Fruit fly (Drosophila melanogaster): ENCODE data around the gene mtrm.

DNA sequence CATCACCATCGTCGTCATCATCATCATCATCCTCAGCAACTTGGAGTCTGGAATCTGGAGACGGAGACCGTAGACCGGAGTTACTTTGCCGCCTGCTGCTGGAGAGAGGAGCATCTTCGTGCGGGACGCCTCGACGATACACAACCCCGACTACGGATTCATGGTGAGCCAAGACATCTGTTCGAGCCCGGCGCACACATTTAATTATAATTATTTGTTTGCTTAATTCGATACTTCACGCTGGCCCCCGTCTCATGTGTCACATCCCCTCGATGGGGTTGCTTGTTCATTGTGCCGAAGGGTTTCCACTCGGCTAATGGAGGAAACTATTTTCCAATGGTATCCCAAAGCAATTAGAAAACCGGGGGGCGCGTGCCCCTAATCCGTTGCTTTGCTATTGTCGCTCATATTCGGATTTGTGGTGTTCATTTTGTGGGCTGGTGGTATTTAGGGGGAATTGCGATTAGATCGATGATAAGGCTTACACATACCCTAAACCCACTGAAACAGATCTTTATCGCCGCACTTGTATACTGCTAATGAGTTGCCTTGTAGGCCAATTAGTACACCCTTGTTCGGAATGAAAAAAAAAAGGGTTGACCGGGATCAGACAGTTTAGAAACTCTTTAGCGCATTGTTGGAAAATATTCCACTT, 39.3 kb downstream of the mtrm start:
- no peak for TF ChIP-seq CG16779 (tag; optimal IDR thresholded peaks at IDR 0.05)
- no peak for TF ChIP-seq CG15336 (GFP tag; IDR thresholded peaks at IDR 0.05)
- no peak for TF ChIP-seq CG9139 (GFP tag; optimal IDR thresholded peaks at IDR 0.05)
- TF ChIP-seq Lpt (GFP tag; optimal IDR thresholded peaks at IDR 0.05): no peak
- TF ChIP-seq CG3919 (GFP tag; optimal IDR thresholded peaks at IDR 0.05): no peak
- TF ChIP-seq pdm3 (GFP tag; optimal IDR thresholded peaks at IDR 0.05): no peak
- no peak for TF ChIP-seq lz (GFP tag; optimal IDR thresholded peaks at IDR 0.05)
